Fruit fly (Drosophila melanogaster) whole organism, wandering third instar larva: ENCODE results near the gene TTLL1B.
A peak's percentile ranks its signal among the peaks of the same experiment; 100 is the strongest.

ENCODE experiments used
- CG32264 ChIP-seq: fragments of 200-800 bp; sonication (Bioruptor generic); optimal IDR thresholded peaks from 2 replicates; lab custom pipeline; 2016; ENCODE audit warnings: missing biosample characterization, missing genetic modification characterization
- CG9705 ChIP-seq: fragments of 200-800 bp; sonication (Bioruptor generic); optimal IDR thresholded peaks from 2 replicates; lab custom pipeline; 2018; ENCODE audit warnings: missing biosample characterization, mild to moderate bottlenecking, missing genetic modification characterization
- CrebA ChIP-seq: fragments of 200-800 bp; sonication (Bioruptor generic); optimal IDR thresholded peaks from 2 replicates; lab custom pipeline; 2016; ENCODE audit warnings: missing biosample characterization, mild to moderate bottlenecking, missing genetic modification characterization, borderline replicate concordance
- Dfd ChIP-seq: fragments of >200 bp; optimal IDR thresholded peaks from 2 replicates; lab custom pipeline; 2017; ENCODE audit warnings: missing biosample characterization, missing genetic modification characterization
- Dif ChIP-seq: fragments of 200-275, 200-300 bp; sonication (Bioruptor generic); optimal IDR thresholded peaks from 2 replicates; lab custom pipeline; 2018; ENCODE audit warnings: missing biosample characterization, missing genetic modification characterization; ENCODE audit not compliant: partially characterized antibody
- Hnf4 ChIP-seq: fragments of 200-800 bp; sonication (Bioruptor generic); optimal IDR thresholded peaks from 2 replicates; lab custom pipeline; 2016; ENCODE audit warnings: missing biosample characterization, mild to moderate bottlenecking, missing genetic modification characterization
- Hr78 ChIP-seq: fragments of >200 bp; optimal IDR thresholded peaks from 2 replicates; lab custom pipeline; 2017; ENCODE audit warnings: missing biosample characterization, missing genetic modification characterization
- Hr83 ChIP-seq: fragments of 200-300 bp; sonication (Bioruptor generic); optimal IDR thresholded peaks from 2 replicates; lab custom pipeline; 2016; ENCODE audit warnings: missing biosample characterization, mild to moderate bottlenecking, missing genetic modification characterization, moderate library complexity; ENCODE audit not compliant: poor library complexity, severe bottlenecking
- Jra ChIP-seq: sonication (Bioruptor generic); optimal IDR thresholded peaks from 2 replicates; lab custom pipeline; 2016; ENCODE audit warnings: missing biosample characterization, missing genetic modification characterization
- Mio ChIP-seq: sonication (Bioruptor generic); optimal IDR thresholded peaks from 2 replicates; lab custom pipeline; 2016; ENCODE audit warnings: missing biosample characterization, missing genetic modification characterization
- Myc ChIP-seq: fragments of >200 bp; optimal IDR thresholded peaks from 2 replicates; lab custom pipeline; 2017
- N ChIP-seq: fragments of >200 bp; optimal IDR thresholded peaks from 2 replicates; lab custom pipeline; 2018; ENCODE audit warnings: missing biosample characterization, missing external identifiers, missing genetic modification characterization
- Rel ChIP-seq, 2 experiments: fragments of 200-800 bp; sonication (Bioruptor generic) in 1 of 2; optimal IDR thresholded peaks; 2 replicates in 1 of 2; 3 replicates in 1 of 2; lab custom pipeline; 2016 to 2019; ENCODE audit warnings: mild to moderate bottlenecking in 2 of 2, missing biosample characterization in 2 of 2, missing genetic modification characterization in 2 of 2, moderate library complexity in 1 of 2
- Sp1 ChIP-seq: fragments of 200-800 bp; sonication (Bioruptor generic); optimal IDR thresholded peaks from 3 replicates; lab custom pipeline; 2019; ENCODE audit warnings: missing biosample characterization, mild to moderate bottlenecking, missing genetic modification characterization, moderate library complexity
- Vsx2 ChIP-seq: fragments of 200-300, 225-300 bp; sonication (Bioruptor generic); optimal IDR thresholded peaks from 2 replicates; lab custom pipeline; 2018; ENCODE audit warnings: missing biosample characterization, missing genetic modification characterization; ENCODE audit not compliant: partially characterized antibody
- br ChIP-seq: fragments of 200-800 bp; sonication (Bioruptor generic); optimal IDR thresholded peaks from 2 replicates; lab custom pipeline; 2016; ENCODE audit warnings: missing biosample characterization, missing genetic modification characterization
- brk ChIP-seq: fragments of 200-800 bp; sonication (Bioruptor generic); optimal IDR thresholded peaks from 2 replicates; lab custom pipeline; 2016; ENCODE audit warnings: missing biosample characterization, mild to moderate bottlenecking, missing genetic modification characterization
- dl ChIP-seq, 2 experiments: fragments of 175-275, 200-275 bp in 1 of 2; fragments of 200-275 bp in 1 of 2; sonication (Bioruptor generic); optimal IDR thresholded peaks; lab custom pipeline; 2018; ENCODE audit warnings: mild to moderate bottlenecking in 2 of 2, missing biosample characterization in 2 of 2, missing genetic modification characterization in 2 of 2, moderate library complexity in 2 of 2; ENCODE audit not compliant: partially characterized antibody in 2 of 2, insufficient read depth in 1 of 2
- dmrt93B ChIP-seq: fragments of 200-800 bp; sonication (Bioruptor generic); optimal IDR thresholded peaks from 2 replicates; lab custom pipeline; 2018; ENCODE audit warnings: missing biosample characterization, mild to moderate bottlenecking, missing genetic modification characterization
- dsf ChIP-seq: sonication (Bioruptor generic); optimal IDR thresholded peaks from 2 replicates; lab custom pipeline; 2016; ENCODE audit warnings: missing biosample characterization, missing genetic modification characterization, borderline replicate concordance
- ey ChIP-seq: fragments of 200-800 bp; sonication (Bioruptor generic); optimal IDR thresholded peaks from 2 replicates; lab custom pipeline; 2016; ENCODE audit warnings: missing biosample characterization, missing genetic modification characterization
- foxo ChIP-seq, 2 experiments: fragments of 200-800 bp; sonication (Bioruptor generic); optimal IDR thresholded peaks; 2 replicates in 1 of 2; 3 replicates in 1 of 2; lab custom pipeline; 2016 to 2017; ENCODE audit warnings: missing biosample characterization in 2 of 2, missing genetic modification characterization in 2 of 2
- fru ChIP-seq: fragments of 200-800 bp; sonication (Bioruptor generic); optimal IDR thresholded peaks from 3 replicates; lab custom pipeline; 2016; ENCODE audit warnings: missing biosample characterization, mild to moderate bottlenecking, missing genetic modification characterization
- h ChIP-seq: fragments of 200-800 bp; sonication (Bioruptor generic); optimal IDR thresholded peaks from 3 replicates; lab custom pipeline; 2016; ENCODE audit warnings: missing biosample characterization, mild to moderate bottlenecking, missing genetic modification characterization
- jim ChIP-seq: fragments of 175-275, 200-325 bp; sonication (Bioruptor generic); optimal IDR thresholded peaks from 2 replicates; lab custom pipeline; 2016; ENCODE audit warnings: missing biosample characterization, mild to moderate bottlenecking, missing genetic modification characterization
- lola ChIP-seq: fragments of >200 bp; optimal IDR thresholded peaks from 2 replicates; lab custom pipeline; 2017; ENCODE audit warnings: missing biosample characterization, missing genetic modification characterization
- pan ChIP-seq: fragments of >200 bp; optimal IDR thresholded peaks from 2 replicates; lab custom pipeline; 2017
- psq ChIP-seq: fragments of 200-800 bp; sonication (Bioruptor generic); optimal IDR thresholded peaks from 3 replicates; lab custom pipeline; 2017; ENCODE audit warnings: missing biosample characterization, mild to moderate bottlenecking, missing genetic modification characterization, moderate library complexity
- rgr ChIP-seq: fragments of 200-800 bp; sonication (Bioruptor generic); optimal IDR thresholded peaks from 3 replicates; lab custom pipeline; 2016; ENCODE audit warnings: missing biosample characterization, mild to moderate bottlenecking, missing genetic modification characterization
- sv ChIP-seq: fragments of 200-800 bp; sonication (Bioruptor generic); optimal IDR thresholded peaks from 3 replicates; lab custom pipeline; 2016; ENCODE audit warnings: missing biosample characterization, missing genetic modification characterization
- tai ChIP-seq: sonication (Bioruptor generic); optimal IDR thresholded peaks from 2 replicates; lab custom pipeline; 2016; ENCODE audit warnings: missing biosample characterization, missing genetic modification characterization
- usp ChIP-seq: fragments of >200 bp; optimal IDR thresholded peaks from 2 replicates; lab custom pipeline; 2017; ENCODE audit warnings: missing biosample characterization, missing genetic modification characterization

Gene TTLL1B

DNA sequence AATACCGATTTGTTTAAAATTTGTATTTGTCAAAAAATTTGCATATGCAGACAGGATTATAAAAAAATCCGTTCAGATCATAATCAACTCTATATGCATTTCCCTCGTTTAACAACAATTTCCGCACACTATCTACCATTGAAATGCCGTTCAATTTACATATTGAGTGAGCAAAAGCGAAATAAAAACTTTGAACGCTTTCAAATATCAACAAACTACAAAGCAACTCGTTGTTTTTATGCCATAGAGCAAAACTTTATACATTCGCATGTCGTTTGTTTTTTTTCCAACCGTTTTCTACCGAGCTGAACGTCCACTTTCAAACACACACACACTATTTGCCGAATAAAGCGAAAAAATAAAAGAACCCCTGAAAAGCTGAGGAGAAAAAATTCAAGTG, at the start of gene TTLL1B:
TSS of gene TTLL1B (plus strand) at position 301 of the 400 bp plus-strand sequence.
- TF ChIP-seq ey = no peak

DNA sequence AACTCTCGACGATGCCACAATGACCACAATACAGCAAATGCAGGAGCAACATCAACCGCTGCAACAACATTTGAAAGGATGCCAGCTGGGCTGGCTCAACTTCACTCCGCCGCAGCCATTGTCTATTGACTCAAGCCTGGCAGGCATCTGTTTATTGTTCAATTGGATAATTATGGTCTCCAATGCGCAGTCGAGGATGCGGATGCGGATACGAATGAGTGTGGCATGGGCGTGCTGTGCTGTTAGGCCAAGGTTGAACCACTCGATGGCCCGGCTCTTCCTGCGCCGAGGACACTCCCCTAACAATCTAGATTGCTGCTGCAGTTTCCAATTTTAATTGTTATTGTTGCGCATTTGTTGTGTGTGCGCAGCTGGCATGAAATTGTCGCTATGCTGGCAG, 48.3 kb upstream of the TTLL1B start:
- TF ChIP-seq dsf (no peak), tai (no peak), Rel (GFP tag; optimal IDR thresholded peaks at IDR 0.05; lab: Kevin White, UChicago) (no peak), Rel (tag; optimal IDR thresholded peaks at IDR 0.05; lab: Kevin White, UChicago) (no peak), Vsx2 (GFP tag; lab: Kevin White, UChicago) (no peak), lola (GFP tag; lab: Kevin White, UChicago) (no peak), psq (GFP tag; lab: Kevin White, UChicago) (no peak), pan (lab: Kevin White, UChicago) (no peak), Dif (GFP tag; lab: Kevin White, UChicago) (no peak), Myc (lab: Kevin White, UChicago) (no peak), h (GFP tag; lab: Kevin White, UChicago) (no peak)

DNA sequence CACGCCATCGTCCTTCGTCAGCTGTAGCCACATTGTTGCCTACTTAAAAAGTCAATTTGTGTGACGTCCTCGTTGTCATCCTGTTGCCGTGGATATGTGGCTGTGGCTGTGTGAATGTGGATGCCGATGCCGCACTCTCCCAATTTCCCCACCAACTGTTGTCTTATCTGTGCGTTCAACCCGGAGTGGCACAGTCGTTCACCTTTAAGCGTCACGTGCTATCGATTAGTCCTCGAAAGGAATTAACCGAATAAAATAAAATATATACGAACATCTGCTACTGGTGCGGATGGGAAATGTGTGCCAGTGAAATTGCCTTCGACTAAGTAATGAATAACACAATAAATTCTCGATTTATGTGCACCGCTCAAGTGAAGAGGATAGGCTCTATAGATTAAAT, 45.7 kb upstream of the TTLL1B start:
- TF ChIP-seq h (GFP tag; lab: Kevin White, UChicago) (no peak), rgr (no peak), lola (GFP tag; lab: Kevin White, UChicago) (no peak), usp (GFP tag; lab: Kevin White, UChicago) (no peak), br (no peak), jim (GFP tag; lab: Kevin White, UChicago) (no peak), CG9705 (GFP tag; lab: Kevin White, UChicago) (no peak), CrebA (GFP tag; lab: Kevin White, UChicago) (no peak), ey (no peak), CG32264 (GFP tag; lab: Kevin White, UChicago) (no peak), Hr78 (GFP tag; lab: Kevin White, UChicago) (no peak)

- TF ChIP-seq Hnf4 (GFP tag; lab: Kevin White, UChicago) (no peak), Vsx2 (GFP tag; lab: Kevin White, UChicago) (no peak), sv (no peak), pan (lab: Kevin White, UChicago) (no peak), rgr (no peak), usp (GFP tag; lab: Kevin White, UChicago) (no peak), Rel (GFP tag; optimal IDR thresholded peaks at IDR 0.05; lab: Kevin White, UChicago) (no peak), Rel (tag; optimal IDR thresholded peaks at IDR 0.05; lab: Kevin White, UChicago) (no peak), fru (GFP tag; lab: Kevin White, UChicago) (no peak), Sp1 (no peak), CG32264 (GFP tag; lab: Kevin White, UChicago) (no peak), dl (GFP tag; optimal IDR thresholded peaks at IDR 0.05; lab: Kevin White, UChicago; ENCODE audit: insufficient read depth in 1 of 2, partially characterized antibody in 2 of 2) (no peak), Mio (no peak), brk (no peak), jim (GFP tag; lab: Kevin White, UChicago) (no peak), dmrt93B (GFP tag; lab: Kevin White, UChicago) (no peak), psq (GFP tag; lab: Kevin White, UChicago) (no peak), lola (GFP tag; lab: Kevin White, UChicago) (no peak), Jra (no peak), Dfd (GFP tag; lab: Kevin White, UChicago) (no peak), N (GFP tag; lab: Kevin White, UChicago) (no peak)
These were observed 44.6 kb upstream of the TTLL1B start for dm6 chr3L:4603439-4603838.

- TF ChIP-seq Rel (GFP tag; optimal IDR thresholded peaks at IDR 0.05; lab: Kevin White, UChicago) = no peak
- TF ChIP-seq Rel (tag; optimal IDR thresholded peaks at IDR 0.05; lab: Kevin White, UChicago) = peak; percentile 61
- no peak for TF ChIP-seq foxo (GFP tag; optimal IDR thresholded peaks at IDR 0.05; lab: Kevin White, UChicago)
- no peak for TF ChIP-seq Hr83 (GFP tag; lab: Kevin White, UChicago)
- TF ChIP-seq Myc (lab: Kevin White, UChicago) = no peak
- TF ChIP-seq, all 38 proteins: peak for 1
These were observed 41.2 kb upstream of the TTLL1B start for dm6 chr3L:4606739-4607428.
